Worm (Caenorhabditis elegans): Measurements from ENCODE around the gene egrh-1.
A peak's percentile ranks its signal among the peaks of the same experiment; 100 is the strongest.

The egrh-1 gene

DNA sequence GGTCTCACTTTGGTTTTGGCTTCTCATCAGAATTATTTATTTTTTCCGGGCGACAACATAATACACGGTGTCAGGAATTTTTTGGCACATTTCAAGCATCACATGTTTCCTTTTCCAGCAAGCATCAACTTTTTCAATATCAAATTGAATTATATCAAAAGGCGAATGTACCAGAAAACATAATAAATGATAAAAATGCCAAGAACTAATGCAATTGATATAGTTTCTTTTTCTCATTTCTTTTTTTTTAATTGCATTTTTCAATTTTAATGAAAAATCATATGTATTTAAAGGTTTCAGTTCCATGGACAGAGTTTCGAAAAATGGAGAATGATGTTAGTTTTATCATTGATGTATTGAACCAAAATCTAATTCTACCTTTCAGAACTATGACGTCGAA is 14.2 kb upstream of the egrh-1 start, which contains the start of gene dpf-2:
TSS of gene dpf-2 (plus strand) at position 301 of the 400 bp plus-strand sequence.
- TF ChIP-seq egl-13 (tag; optimal IDR thresholded peaks at IDR 0.05): peak; percentile 13
- no peak for TF ChIP-seq elt-3 (tag; optimal IDR thresholded peaks at IDR 0.05)

DNA sequence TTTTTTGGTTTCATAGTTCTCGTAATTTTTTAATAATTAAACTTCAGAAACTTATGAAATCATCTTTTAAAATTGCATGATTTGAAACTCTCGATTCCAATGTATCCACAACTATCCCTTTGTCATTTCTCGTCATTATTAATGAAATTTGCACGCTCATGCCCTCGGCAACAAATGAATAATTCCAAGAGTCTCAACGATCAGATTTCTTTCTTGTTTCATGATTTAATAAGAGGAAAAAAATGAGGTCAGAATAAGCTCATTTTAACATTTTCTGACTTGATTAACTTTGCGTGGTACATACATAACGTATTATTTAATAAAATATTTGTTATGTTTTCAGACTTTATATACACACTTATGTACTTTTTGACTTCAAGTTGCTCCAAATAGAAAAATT is 7.4 kb upstream of the egrh-1 start:
- TF ChIP-seq nhr-71 (tag; optimal IDR thresholded peaks at IDR 0.05): peak; percentile 43
- TF ChIP-seq hlh-4 (tag; optimal IDR thresholded peaks at IDR 0.05): no peak
- peak; percentile 45 for TF ChIP-seq fkh-8 (tag; optimal IDR thresholded peaks at IDR 0.05)
- TF ChIP-seq nhr-28 (tag; optimal IDR thresholded peaks at IDR 0.05): no peak
- TF ChIP-seq nhr-47 (tag; optimal IDR thresholded peaks at IDR 0.05): peak; percentile 42
- no peak for TF ChIP-seq tlp-1 (tag; optimal IDR thresholded peaks at IDR 0.05)
- TF ChIP-seq nhr-77 (tag; optimal IDR thresholded peaks at IDR 0.05): no peak
- TF ChIP-seq lin-14 (GFP tag; optimal IDR thresholded peaks at IDR 0.05): peak; percentile 39
- TF ChIP-seq swsn-7 (tag; optimal IDR thresholded peaks at IDR 0.05): peak; percentile 1
- no peak for TF ChIP-seq mdl-1 (tag; optimal IDR thresholded peaks at IDR 0.05)
- no peak for TF ChIP-seq Y116A8C.19 (tag; optimal IDR thresholded peaks at IDR 0.05; ENCODE audit: borderline replicate concordance)
- TF ChIP-seq unc-86 (tag; optimal IDR thresholded peaks at IDR 0.05): peak; percentile 73
- no peak for TF ChIP-seq sptf-1 (tag; optimal IDR thresholded peaks at IDR 0.05)
- no peak for TF ChIP-seq unc-98 (GFP tag; IDR thresholded peaks at IDR 0.05)
- no peak for TF ChIP-seq zip-4 (GFP tag; optimal IDR thresholded peaks at IDR 0.05)

DNA sequence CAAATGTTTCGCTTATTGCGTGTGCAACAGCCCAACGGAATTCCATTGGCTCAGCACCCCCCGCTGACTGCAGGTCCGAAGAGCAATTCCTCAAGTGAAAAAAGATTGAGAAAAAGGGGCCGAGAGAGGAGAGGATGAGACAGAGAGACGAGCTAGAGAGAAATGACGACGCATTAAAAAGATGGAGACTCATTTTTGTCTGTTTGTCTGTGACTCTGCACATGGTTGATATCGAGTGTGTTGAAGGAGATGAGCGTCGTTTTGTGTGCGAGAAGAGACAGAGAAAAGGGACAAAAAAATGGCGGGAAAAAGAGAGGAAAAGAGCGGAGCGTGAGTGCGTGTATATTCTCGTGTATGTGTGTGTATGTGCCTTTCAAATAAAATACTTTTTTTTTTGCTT is 4.7 kb upstream of the egrh-1 start:
- TF ChIP-seq lsy-2 (tag; optimal IDR thresholded peaks at IDR 0.05) (peak; percentile 63 to 92), mep-1 (tag; optimal IDR thresholded peaks at IDR 0.05) (peak; percentile 89), nhr-12 (tag; optimal IDR thresholded peaks at IDR 0.05) (no peak), grh-1 (GFP tag; IDR thresholded peaks at IDR 0.05) (no peak), sptf-1 (tag; optimal IDR thresholded peaks at IDR 0.05) (no peak), hlh-17 (GFP tag; optimal IDR thresholded peaks at IDR 0.05; ENCODE audit: borderline replicate concordance) (no peak), vab-15 (tag; optimal IDR thresholded peaks at IDR 0.05) (no peak), fkh-4 (tag; optimal IDR thresholded peaks at IDR 0.05; ENCODE audit: borderline replicate concordance) (no peak), skn-1 (tag; optimal IDR thresholded peaks at IDR 0.05) (peak; percentile 87), fos-1 (tag; optimal IDR thresholded peaks at IDR 0.05) (peak; percentile 91), irx-1 (tag; optimal IDR thresholded peaks at IDR 0.05) (peak; percentile 83), nhr-84 (tag; optimal IDR thresholded peaks at IDR 0.05) (no peak), egl-13 (tag; optimal IDR thresholded peaks at IDR 0.05) (peak; percentile 81), nhr-76 (tag; optimal IDR thresholded peaks at IDR 0.05) (no peak), tlp-1 (tag; optimal IDR thresholded peaks at IDR 0.05) (no peak), nhr-20 (tag; optimal IDR thresholded peaks at IDR 0.05) (peak; percentile 91), snpc-4 (tag; optimal IDR thresholded peaks at IDR 0.05) (peak; percentile 78), zip-4 (GFP tag; optimal IDR thresholded peaks at IDR 0.05) (no peak), C04F5.9 (tag; optimal IDR thresholded peaks at IDR 0.05) (no peak), mdl-1 (tag; optimal IDR thresholded peaks at IDR 0.05) (peak; percentile 44 to 92), nhr-90 (tag; optimal IDR thresholded peaks at IDR 0.05; ENCODE audit: poor library complexity) (peak; percentile 57), lin-14 (GFP tag; optimal IDR thresholded peaks at IDR 0.05) (peak; percentile 99), nhr-47 (tag; optimal IDR thresholded peaks at IDR 0.05) (peak; percentile 86), unc-98 (GFP tag; IDR thresholded peaks at IDR 0.05) (no peak), nhr-71 (tag; optimal IDR thresholded peaks at IDR 0.05) (peak; percentile 96), nhr-85 (tag) (peak; percentile 86), C16A3.4 (tag; optimal IDR thresholded peaks at IDR 0.05) (peak; percentile 86), rnt-1 (tag; optimal IDR thresholded peaks at IDR 0.05) (peak; percentile 80), nhr-77 (tag; optimal IDR thresholded peaks at IDR 0.05) (peak; percentile 94), efl-3 (GFP tag; optimal IDR thresholded peaks at IDR 0.05) (no peak), lin-35 (GFP tag; optimal IDR thresholded peaks at IDR 0.05) (peak; percentile 82 to 87), unc-30 (tag; optimal IDR thresholded peaks at IDR 0.05) (no peak), dpl-1 (GFP tag; optimal IDR thresholded peaks at IDR 0.05) (peak; percentile 74 to 86 (median 75)), blmp-1 (tag; optimal IDR thresholded peaks at IDR 0.05) (peak; percentile 63), ama-1 (optimal IDR thresholded peaks at IDR 0.05) (peak; percentile 6), unc-86 (tag; optimal IDR thresholded peaks at IDR 0.05) (peak; percentile 91), aha-1 (tag; optimal IDR thresholded peaks at IDR 0.05) (no peak), egl-27 (tag; optimal IDR thresholded peaks at IDR 0.05) (peak; percentile 53 to 56), fkh-10 (GFP tag; optimal IDR thresholded peaks at IDR 0.05) (peak; percentile 94), fkh-8 (tag; optimal IDR thresholded peaks at IDR 0.05) (peak; percentile 87), ets-5 (GFP tag; IDR thresholded peaks at IDR 0.05) (no peak), C34B4.2 (tag; optimal IDR thresholded peaks at IDR 0.05) (no peak), nhr-28 (tag; optimal IDR thresholded peaks at IDR 0.05) (no peak)
